Worm (Caenorhabditis elegans) whole organism, L2 larva: Measurements from ENCODE around the gene W01C8.1.

Experiments
- ZK546.5 ChIP-seq: sonication (generic microtip); optimal IDR thresholded peaks from 2 replicates; lab custom pipeline; 2017; ENCODE audit warnings: missing biosample characterization, missing genetic modification characterization
- alr-1 ChIP-seq: fragments of 150-350 bp; optimal IDR thresholded peaks from 2 replicates; lab custom pipeline; 2014; ENCODE audit warnings: missing biosample characterization, missing genetic modification characterization
- ama-1 ChIP-seq: fragments of 150-350 bp; optimal IDR thresholded peaks from 2 replicates; lab custom pipeline; 2018; ENCODE audit warnings: inconsistent platforms
- blmp-1 ChIP-seq: sonication (generic microtip); optimal IDR thresholded peaks from 2 replicates; lab custom pipeline; 2017; ENCODE audit warnings: missing genetic modification characterization, mild to moderate bottlenecking, missing compliant biosample characterization, antibody characterized with exemption, moderate library complexity; ENCODE audit not compliant: insufficient read depth
- egl-27 ChIP-seq: sonication (generic microtip); optimal IDR thresholded peaks from 3 replicates; lab custom pipeline; 2017; ENCODE audit warnings: missing biosample characterization, missing genetic modification reagents, missing genetic modification characterization
- lin-11 ChIP-seq: fragments of 150-350 bp; sonication (generic microtip); optimal IDR thresholded peaks from 2 replicates; lab custom pipeline; 2014; ENCODE audit warnings: missing biosample characterization, missing genetic modification characterization, inconsistent platforms, mixed read lengths
- lsy-2 ChIP-seq, 2 experiments: fragments of 150-350 bp in 1 of 2; sonication (generic microtip) in 1 of 2; optimal IDR thresholded peaks; 2 replicates each; lab custom pipeline; 2014 to 2017; ENCODE audit warnings: missing biosample characterization in 2 of 2, missing genetic modification characterization in 2 of 2
- nhr-25 ChIP-seq: fragments of 150-350 bp; sonication (generic microtip); optimal IDR thresholded peaks from 3 replicates; lab custom pipeline; 2014; ENCODE audit warnings: missing biosample characterization, missing genetic modification characterization
- unc-62 ChIP-seq: fragments of 150-350 bp; optimal IDR thresholded peaks from 2 replicates; lab custom pipeline; 2014; ENCODE audit warnings: missing biosample characterization, missing genetic modification reagents, missing genetic modification characterization

- TF ChIP-seq lin-11 (tag; lab: Kevin White, UChicago) (no peak), egl-27 (no peak), ZK546.5 (no peak), nhr-25 (tag; lab: Kevin White, UChicago) (no peak), lsy-2 (tag; optimal IDR thresholded peaks at IDR 0.05; lab: Kevin White, UChicago) (no peak), alr-1 (tag; lab: Kevin White, UChicago) (no peak), blmp-1 (no peak), ama-1 (no peak), unc-62 (GFP tag; lab: Kevin White, UChicago) (no peak)
These were observed 21.4 kb upstream of the W01C8.1 start for ce11 chrX:5670829-5671228.
